Fruit fly (Drosophila melanogaster): ENCODE measurements around the gene PK2-R2.

PK2-R2 gene

dm6 chr3R:13288763-13289312 lies 45.1 kb downstream of the PK2-R2 start, which contains the start of gene apn:
apn (minus strand) TSS chr3R:13288813.
- TF ChIP-seq CG32006 (GFP tag; optimal IDR thresholded peaks at IDR 0.05): peak; percentile 40
- TF ChIP-seq eg (GFP tag; IDR thresholded peaks at IDR 0.05): peak; percentile 60; the same call in 2 of the 3 replicates
- TF ChIP-seq dsx (GFP tag; optimal IDR thresholded peaks at IDR 0.05; ENCODE audit: poor library complexity, severe bottlenecking): no peak
- TF ChIP-seq CG15336 (GFP tag; IDR thresholded peaks at IDR 0.05): peak; percentile 33; the same call in 1 of the 2 replicates
- TF ChIP-seq Hr4 (GFP tag; optimal IDR thresholded peaks at IDR 0.05): no peak

dm6 chr3R:13286118-13286579 lies 47.8 kb downstream of the PK2-R2 start, which contains the start of gene CG15888:
CG15888 (minus strand) TSS chr3R:13286529.
- no peak for TF ChIP-seq CG6163 (GFP tag; IDR thresholded peaks at IDR 0.05)

DNA sequence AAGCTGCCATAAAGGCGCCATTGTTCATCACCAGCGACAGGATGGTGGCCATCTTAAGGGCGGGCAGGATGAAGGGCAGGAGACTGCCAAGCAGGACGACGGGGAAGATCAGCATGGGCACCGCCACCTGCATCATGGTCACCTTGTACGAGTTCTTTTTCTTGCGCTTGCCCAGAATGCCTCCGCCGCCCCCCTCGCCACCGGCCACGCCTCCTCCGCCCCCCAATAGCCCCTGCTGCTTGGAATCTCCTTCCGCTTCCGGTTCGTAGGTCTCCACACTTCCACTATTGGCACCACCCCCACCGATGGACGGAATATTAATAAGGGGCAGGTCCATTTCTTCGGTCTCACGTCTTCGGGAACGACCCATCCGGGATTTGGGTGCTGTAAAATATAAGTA lies 48.9 kb downstream of the PK2-R2 start:
- TF ChIP-seq Blimp-1 (GFP tag; optimal IDR thresholded peaks at IDR 0.05) (no peak), CG11902 (GFP tag; optimal IDR thresholded peaks at IDR 0.05) (no peak), CG6854 (GFP tag; optimal IDR thresholded peaks at IDR 0.05) (no peak), net (GFP tag; optimal IDR thresholded peaks at IDR 0.05) (no peak), Met (GFP tag; optimal IDR thresholded peaks at IDR 0.05) (no peak), Sox14 (GFP tag; optimal IDR thresholded peaks at IDR 0.05) (no peak), Eip93F (GFP tag; optimal IDR thresholded peaks at IDR 0.05) (no peak), Hr39 (GFP tag; optimal IDR thresholded peaks at IDR 0.05) (no peak), acj6 (GFP tag; optimal IDR thresholded peaks at IDR 0.05) (no peak), CG9139 (GFP tag; optimal IDR thresholded peaks at IDR 0.05) (no peak)

dm6 chr3R:13279419-13279818 lies 54.5 kb downstream of the PK2-R2 start, which contains the start of gene CG8630:
CG8630 (plus strand) TSS chr3R:13279721.
- TF ChIP-seq Hr39 (GFP tag; optimal IDR thresholded peaks at IDR 0.05): no peak
- TF ChIP-seq Sox102F (GFP tag; optimal IDR thresholded peaks at IDR 0.05): no peak
- TF ChIP-seq ss (GFP tag; optimal IDR thresholded peaks at IDR 0.05): no peak
- TF ChIP-seq Hr4 (GFP tag; optimal IDR thresholded peaks at IDR 0.05): no peak
- no peak for TF ChIP-seq CG6808 (GFP tag; optimal IDR thresholded peaks at IDR 0.05)
- TF ChIP-seq Ets96B (tag; optimal IDR thresholded peaks at IDR 0.05): no peak
- TF ChIP-seq spab (GFP tag; optimal IDR thresholded peaks at IDR 0.05): no peak
- no peak for TF ChIP-seq Eip78C (GFP tag)
- no peak for TF ChIP-seq Gug (GFP tag; IDR thresholded peaks at IDR 0.05)
- no peak for TF ChIP-seq net (GFP tag; optimal IDR thresholded peaks at IDR 0.05)
- TF ChIP-seq CG4318 (GFP tag; optimal IDR thresholded peaks at IDR 0.05): no peak
- no peak for TF ChIP-seq achi (GFP tag; optimal IDR thresholded peaks at IDR 0.05)
- TF ChIP-seq CG10631 (GFP tag; optimal IDR thresholded peaks at IDR 0.05): no peak
- no peak for TF ChIP-seq CG11762 (GFP tag; optimal IDR thresholded peaks at IDR 0.05; ENCODE audit: insufficient read depth)
- TF ChIP-seq CG1621 (tag; optimal IDR thresholded peaks at IDR 0.05): no peak
- no peak for TF ChIP-seq fkh (GFP tag; optimal IDR thresholded peaks at IDR 0.05)
- TF ChIP-seq CG15336 (GFP tag; IDR thresholded peaks at IDR 0.05): no peak
- no peak for TF ChIP-seq CG11294 (GFP tag; IDR thresholded peaks at IDR 0.05)
- TF ChIP-seq vri (GFP tag; optimal IDR thresholded peaks at IDR 0.05): no peak
- TF ChIP-seq fd59A (GFP tag; optimal IDR thresholded peaks at IDR 0.05): no peak
